Worm (Caenorhabditis elegans) whole organism, L2 larva: ENCODE data around the gene lst-4.

Experiments
- aly-2 ChIP-seq: fragments of 150-350 bp; optimal IDR thresholded peaks from 2 replicates; lab custom pipeline; 2014; ENCODE audit warnings: missing biosample characterization, missing genetic modification characterization
- mdl-1 ChIP-seq, 2 experiments: fragments of 150-350 bp in 1 of 2; sonication (generic microtip) in 1 of 2; optimal IDR thresholded peaks; 2 replicates each; lab custom pipeline; 2017; ENCODE audit warnings: missing biosample characterization in 2 of 2, missing genetic modification characterization in 2 of 2
- nhr-10 ChIP-seq: sonication (generic microtip); optimal IDR thresholded peaks from 2 replicates; lab custom pipeline; 2017; ENCODE audit warnings: missing biosample characterization, missing genetic modification characterization
- nhr-237 ChIP-seq: fragments of 150-350 bp; optimal IDR thresholded peaks from 2 replicates; lab custom pipeline; 2014; ENCODE audit warnings: missing biosample characterization, missing genetic modification characterization
- unc-62 ChIP-seq: fragments of 150-350 bp; optimal IDR thresholded peaks from 2 replicates; lab custom pipeline; 2014; ENCODE audit warnings: missing biosample characterization, missing genetic modification reagents, missing genetic modification characterization

- no peak for TF ChIP-seq nhr-10
- no peak for TF ChIP-seq aly-2
- no peak for TF ChIP-seq mdl-1 (tag; optimal IDR thresholded peaks at IDR 0.05; lab: Kevin White, UChicago)
- no peak for TF ChIP-seq unc-62 (GFP tag; lab: Kevin White, UChicago)
- no peak for TF ChIP-seq nhr-237 (tag; lab: Kevin White, UChicago)
Observed at ce11 chrIV:14082956-14083355, 13.3 kb upstream of the lst-4 start.
